Worm (Caenorhabditis elegans): ENCODE results near the gene K01F9.2.

K01F9.2 gene

DNA sequence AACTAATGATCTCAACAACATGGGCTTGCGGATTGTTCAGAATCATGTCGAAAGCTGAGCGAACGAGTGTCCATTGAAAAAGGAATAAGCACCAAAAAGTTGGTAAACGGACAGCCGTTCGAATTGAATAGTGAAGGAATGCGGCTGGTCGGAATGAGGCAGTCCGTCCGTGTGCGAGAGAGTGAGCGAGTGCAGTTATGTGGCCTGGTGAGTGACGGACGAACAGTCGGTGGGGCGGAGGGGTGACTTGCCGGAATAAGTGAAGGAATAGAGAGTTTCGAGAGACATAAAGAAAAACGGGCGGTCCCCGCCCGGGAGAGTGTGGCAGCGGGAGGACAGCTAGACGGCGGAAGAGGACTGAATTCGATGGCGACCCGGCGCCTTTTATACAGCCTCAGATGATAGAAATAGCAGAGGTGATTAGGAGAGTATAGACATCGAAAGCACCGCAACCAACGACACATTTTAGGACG is 11.6 kb downstream of the K01F9.2 start:
- peak; percentile 6 for TF ChIP-seq mec-3 (tag; optimal IDR thresholded peaks at IDR 0.05; ENCODE audit: borderline replicate concordance)
- no peak for TF ChIP-seq elt-4 (tag; optimal IDR thresholded peaks at IDR 0.05)
- TF ChIP-seq sdc-2 (tag; optimal IDR thresholded peaks at IDR 0.05): peak; percentile 66
- TF ChIP-seq ceh-45 (GFP tag; IDR thresholded peaks at IDR 0.05): no peak
- no peak for TF ChIP-seq unc-86 (tag; optimal IDR thresholded peaks at IDR 0.05)
- no peak for TF ChIP-seq zip-5 (tag; optimal IDR thresholded peaks at IDR 0.05)
- peak; percentile 73 for TF ChIP-seq ref-2 (tag; optimal IDR thresholded peaks at IDR 0.05)
- no peak for TF ChIP-seq pqm-1 (tag; optimal IDR thresholded peaks at IDR 0.05)
- peak; percentile 51 for TF ChIP-seq syd-9 (tag; optimal IDR thresholded peaks at IDR 0.05)
- TF ChIP-seq dmd-4 (tag; optimal IDR thresholded peaks at IDR 0.05; ENCODE audit: borderline replicate concordance): peak; percentile 65
- peak; percentile 46 for TF ChIP-seq pat-9 (tag; optimal IDR thresholded peaks at IDR 0.05)
- TF ChIP-seq sox-2 (GFP tag; IDR thresholded peaks at IDR 0.05): no peak
- no peak for TF ChIP-seq sox-4 (tag; optimal IDR thresholded peaks at IDR 0.05)
- peak; percentile 68 for TF ChIP-seq ceh-31 (tag; optimal IDR thresholded peaks at IDR 0.05)
- TF ChIP-seq C38D4.7 (GFP tag; optimal IDR thresholded peaks at IDR 0.05): peak; percentile 10
- TF ChIP-seq ztf-16 (tag; optimal IDR thresholded peaks at IDR 0.05): no peak
- peak; percentile 10 for TF ChIP-seq gmeb-2 (tag; optimal IDR thresholded peaks at IDR 0.05)
- no peak for TF ChIP-seq Y22D7AL.16 (tag; optimal IDR thresholded peaks at IDR 0.05)
- no peak for TF ChIP-seq lim-6 (tag; optimal IDR thresholded peaks at IDR 0.05)
- TF ChIP-seq hlh-13 (GFP tag; optimal IDR thresholded peaks at IDR 0.05): no peak
- no peak for TF ChIP-seq hlh-15 (tag; optimal IDR thresholded peaks at IDR 0.05)
- TF ChIP-seq T23F11.4 (GFP tag; optimal IDR thresholded peaks at IDR 0.05): peak; percentile 57
- peak; percentile 66 for TF ChIP-seq ets-4 (tag; optimal IDR thresholded peaks at IDR 0.05)
- no peak for TF ChIP-seq nhr-232 (tag; optimal IDR thresholded peaks at IDR 0.05)
- peak; percentile 88 for TF ChIP-seq ceh-18 (tag; optimal IDR thresholded peaks at IDR 0.05)
- TF ChIP-seq unc-42 (tag; optimal IDR thresholded peaks at IDR 0.05): no peak
- TF ChIP-seq nfya-1 (tag; optimal IDR thresholded peaks at IDR 0.05): peak; percentile 15
- TF ChIP-seq C08G9.2 (tag; optimal IDR thresholded peaks at IDR 0.05): peak; percentile 36
- TF ChIP-seq fkh-6 (tag; optimal IDR thresholded peaks at IDR 0.05): peak; percentile 3
- peak; percentile 64 for TF ChIP-seq ceh-14 (tag; optimal IDR thresholded peaks at IDR 0.05)
- TF ChIP-seq ttx-3 (tag; optimal IDR thresholded peaks at IDR 0.05): no peak
- TF ChIP-seq F13H6.1 (tag; optimal IDR thresholded peaks at IDR 0.05): peak; percentile 41
- no peak for TF ChIP-seq hlh-8 (tag; optimal IDR thresholded peaks at IDR 0.05)
- peak; percentile 43 for TF ChIP-seq eyg-1 (tag; optimal IDR thresholded peaks at IDR 0.05)
- TF ChIP-seq rnt-1 (tag; optimal IDR thresholded peaks at IDR 0.05): peak; percentile 78
- peak; percentile 35 for TF ChIP-seq ceh-30 (tag; optimal IDR thresholded peaks at IDR 0.05)
- TF ChIP-seq pros-1 (tag; optimal IDR thresholded peaks at IDR 0.05): no peak
- peak; percentile 72 for TF ChIP-seq ceh-34 (tag; optimal IDR thresholded peaks at IDR 0.05)
- no peak for TF ChIP-seq npax-4 (tag; optimal IDR thresholded peaks at IDR 0.05)
- TF ChIP-seq che-1 (tag; optimal IDR thresholded peaks at IDR 0.05): no peak
- TF ChIP-seq nhr-11 (tag; optimal IDR thresholded peaks at IDR 0.05): no peak
- no peak for TF ChIP-seq ceh-2 (tag; optimal IDR thresholded peaks at IDR 0.05)
- no peak for TF ChIP-seq unc-3 (GFP tag; conservative IDR thresholded peaks at IDR 0.05)
- TF ChIP-seq unc-3 (tag; optimal IDR thresholded peaks at IDR 0.05): no peak
- TF ChIP-seq ceh-9 (tag; optimal IDR thresholded peaks at IDR 0.05): no peak
- no peak for TF ChIP-seq pha-2 (tag; optimal IDR thresholded peaks at IDR 0.05)
- TF ChIP-seq tbx-2 (tag; optimal IDR thresholded peaks at IDR 0.05): peak; percentile 73
- TF ChIP-seq ceh-6 (GFP tag; optimal IDR thresholded peaks at IDR 0.05): peak; percentile 54
- peak; percentile 17 for TF ChIP-seq unc-55 (GFP tag; optimal IDR thresholded peaks at IDR 0.05)
- TF ChIP-seq ama-1 (optimal IDR thresholded peaks at IDR 0.05): peak; percentile 13
